Fruit fly (Drosophila melanogaster) whole organism, embryonic: Measurements from ENCODE around the gene Hmbs.

Source experiments
- Ada2b ChIP-seq: fragments of 200-800 bp; sonication (Bioruptor generic); IDR thresholded peaks from 2 replicates; pipeline ENCODE4 v1.3.6; 2022; ENCODE audit warnings: missing biosample characterization, missing genetic modification characterization
- BtbVII ChIP-seq: fragments of 200-800 bp; sonication (Bioruptor generic); optimal IDR thresholded peaks from 3 replicates; lab custom pipeline; 2017; ENCODE audit warnings: missing biosample characterization, mild to moderate bottlenecking, missing genetic modification characterization
- CG10431 ChIP-seq: fragments of 200-800 bp; sonication (Bioruptor generic); optimal IDR thresholded peaks from 3 replicates; lab custom pipeline; 2018; ENCODE audit warnings: missing biosample characterization, mild to moderate bottlenecking, missing genetic modification characterization
- CG12659 ChIP-seq: fragments of 200-800 bp; sonication (Bioruptor generic); optimal IDR thresholded peaks from 3 replicates; lab custom pipeline; 2017; ENCODE audit warnings: mild to moderate bottlenecking, missing biosample characterization, missing genetic modification reagents, missing genetic modification characterization
- CG13123 ChIP-seq: fragments of 200-800 bp; sonication (Bioruptor generic); optimal IDR thresholded peaks from 2 replicates; lab custom pipeline; 2016; ENCODE audit warnings: missing biosample characterization, missing genetic modification characterization
- CG13287 ChIP-seq: fragments of 200-800 bp; sonication (Bioruptor generic); IDR thresholded peaks from 2 replicates; pipeline ENCODE4 v1.3.6; 2022; ENCODE audit warnings: missing biosample characterization, missing genetic modification characterization; ENCODE audit not compliant: partially characterized antibody
- CG13624 ChIP-seq: fragments of 200-800 bp; sonication (Bioruptor generic); optimal IDR thresholded peaks from 2 replicates; lab custom pipeline; 2016; ENCODE audit warnings: missing biosample characterization, missing genetic modification characterization
- CG14050 ChIP-seq: fragments of 200-800 bp; sonication (Bioruptor generic); IDR thresholded peaks from 3 replicates; pipeline ENCODE4 v1.3.6; 2022; ENCODE audit warnings: missing biosample characterization, missing genetic modification characterization
- CG1647 ChIP-seq: fragments of 200-800 bp; sonication (Bioruptor generic); optimal IDR thresholded peaks from 3 replicates; lab custom pipeline; 2016; ENCODE audit warnings: missing biosample characterization, missing genetic modification characterization
- CG17612 ChIP-seq: fragments of 200-800 bp; sonication (Bioruptor generic); IDR thresholded peaks from 2 replicates; pipeline ENCODE4 v1.3.6; 2022; ENCODE audit warnings: missing biosample characterization, missing genetic modification characterization
- CG18476 ChIP-seq: fragments of 200-800 bp; sonication (Bioruptor generic); optimal IDR thresholded peaks from 2 replicates; lab custom pipeline; 2016; ENCODE audit warnings: missing biosample characterization, mild to moderate bottlenecking, missing genetic modification characterization
- CG18764 ChIP-seq: fragments of 200-800 bp; sonication (Bioruptor generic); optimal IDR thresholded peaks from 3 replicates; lab custom pipeline; 2016; ENCODE audit warnings: missing biosample characterization, missing genetic modification characterization
- CG2129 ChIP-seq: fragments of 200-800 bp; sonication (Bioruptor generic); IDR thresholded peaks from 2 replicates; pipeline ENCODE4 v1.3.6; 2022; ENCODE audit warnings: missing biosample characterization, missing genetic modification characterization; ENCODE audit not compliant: partially characterized antibody
- CG4707 ChIP-seq: fragments of 200-800 bp; sonication (Bioruptor generic); optimal IDR thresholded peaks from 2 replicates; lab custom pipeline; 2018; ENCODE audit warnings: missing biosample characterization, mild to moderate bottlenecking, missing genetic modification characterization, moderate library complexity
- CG4854 ChIP-seq: fragments of 200-800 bp; sonication (Bioruptor generic); optimal IDR thresholded peaks from 2 replicates; lab custom pipeline; 2016; ENCODE audit warnings: missing biosample characterization, missing genetic modification characterization, inconsistent platforms
- CG6254 ChIP-seq: fragments of 200-800 bp; sonication (Bioruptor generic); optimal IDR thresholded peaks from 3 replicates; lab custom pipeline; 2017; ENCODE audit warnings: mild to moderate bottlenecking, missing biosample characterization, missing genetic modification reagents, missing genetic modification characterization
- CG8290 ChIP-seq, 3 experiments: fragments of 200-800 bp; sonication (Bioruptor generic); optimal IDR thresholded peaks; 2 replicates each; lab custom pipeline; 2016 to 2019; ENCODE audit warnings: missing biosample characterization in 3 of 3, missing genetic modification characterization in 3 of 3, mild to moderate bottlenecking in 2 of 3, moderate library complexity in 1 of 3
- CG8388 ChIP-seq: fragments of 200-800 bp; sonication (Bioruptor generic); optimal IDR thresholded peaks from 2 replicates; lab custom pipeline; 2019; ENCODE audit warnings: missing biosample characterization, mild to moderate bottlenecking, missing genetic modification characterization, moderate library complexity
- CG8944 ChIP-seq: fragments of 200-800 bp; sonication (Bioruptor generic); optimal IDR thresholded peaks from 3 replicates; lab custom pipeline; 2016; ENCODE audit warnings: missing biosample characterization, missing genetic modification characterization
- Dfd ChIP-seq, 2 experiments: fragments of >200 bp; optimal IDR thresholded peaks; 2 replicates each; lab custom pipeline; 2017; ENCODE audit warnings: missing biosample characterization in 2 of 2, missing genetic modification characterization in 2 of 2
- Dip2 ChIP-seq: fragments of 200-800 bp; sonication (Bioruptor generic); IDR thresholded peaks from 2 replicates; pipeline ENCODE4 v1.3.6; 2022; ENCODE audit warnings: missing biosample characterization, missing genetic modification characterization
- Doc2 ChIP-seq: fragments of 200-800 bp; sonication (Bioruptor generic); IDR thresholded peaks from 2 replicates; pipeline ENCODE4 v1.3.6; 2022; ENCODE audit warnings: missing biosample characterization, missing genetic modification characterization
- Elba2 ChIP-seq: fragments of 200-800 bp; sonication (Bioruptor generic); optimal IDR thresholded peaks from 3 replicates; lab custom pipeline; 2016; ENCODE audit warnings: missing biosample characterization, missing genetic modification characterization
- GATAe ChIP-seq: fragments of 200-800 bp; sonication (Bioruptor generic); conservative IDR thresholded peaks from 2 replicates; pipeline ENCODE4 v1.3.6; 2022; ENCODE audit warnings: missing biosample characterization, missing genetic modification characterization
- HLH4C ChIP-seq: fragments of 200-800 bp; sonication (Bioruptor generic); IDR thresholded peaks from 3 replicates; pipeline ENCODE4 v1.3.6; 2022; ENCODE audit warnings: missing biosample characterization, missing genetic modification characterization; ENCODE audit not compliant: partially characterized antibody
- Hr51 ChIP-seq, 2 experiments: fragments of 200-800 bp; sonication (Bioruptor generic); optimal IDR thresholded peaks; 2 replicates in 1 of 2; 3 replicates in 1 of 2; lab custom pipeline; 2016 to 2018; ENCODE audit warnings: missing biosample characterization in 2 of 2, missing genetic modification characterization in 2 of 2, mild to moderate bottlenecking in 1 of 2, moderate library complexity in 1 of 2
- NC2β ChIP-seq: fragments of 200-800 bp; sonication (Bioruptor generic); optimal IDR thresholded peaks from 2 replicates; lab custom pipeline; 2016; ENCODE audit warnings: missing biosample characterization, missing genetic modification characterization
- Pdp1 ChIP-seq, 2 experiments: fragments of 200-800 bp; sonication (Bioruptor generic); optimal IDR thresholded peaks; 3 replicates each; lab custom pipeline; 2016; ENCODE audit warnings: missing biosample characterization in 2 of 2, missing genetic modification characterization in 2 of 2, mild to moderate bottlenecking in 1 of 2, moderate library complexity in 1 of 2
- Side ChIP-seq: fragments of 200-800 bp; sonication (Bioruptor generic); optimal IDR thresholded peaks from 2 replicates; lab custom pipeline; 2016; ENCODE audit warnings: missing biosample characterization, missing genetic modification characterization
- Sry-δ ChIP-seq: fragments of 200-800 bp; sonication (Bioruptor generic); optimal IDR thresholded peaks from 2 replicates; lab custom pipeline; 2016; ENCODE audit warnings: missing biosample characterization, missing genetic modification characterization
- Taf1 ChIP-seq: fragments of 200-800 bp; sonication (Bioruptor generic); IDR thresholded peaks from 2 replicates; pipeline ENCODE4 v1.3.6; 2022; ENCODE audit warnings: missing biosample characterization, missing genetic modification characterization
- YL-1 ChIP-seq: fragments of 200-800 bp; sonication (Bioruptor generic); optimal IDR thresholded peaks from 3 replicates; lab custom pipeline; 2017; ENCODE audit warnings: missing biosample characterization, mild to moderate bottlenecking, missing genetic modification characterization
- abd-A ChIP-seq: fragments of 200-800 bp; sonication (Bioruptor generic); optimal IDR thresholded peaks from 3 replicates; lab custom pipeline; 2019; ENCODE audit warnings: missing biosample characterization, mild to moderate bottlenecking, missing genetic modification characterization, moderate library complexity
- chif ChIP-seq, 2 experiments: fragments of 200-800 bp; sonication (Bioruptor generic); optimal IDR thresholded peaks; 3 replicates each; lab custom pipeline; 2016; ENCODE audit warnings: missing biosample characterization in 2 of 2, missing genetic modification characterization in 2 of 2
- fd3F ChIP-seq: fragments of 200-800 bp; sonication (Bioruptor generic); optimal IDR thresholded peaks from 2 replicates; lab custom pipeline; 2018; ENCODE audit warnings: missing biosample characterization, mild to moderate bottlenecking, missing genetic modification characterization, moderate library complexity
- fru ChIP-seq: fragments of >200 bp; optimal IDR thresholded peaks from 2 replicates; lab custom pipeline; 2017
- kni ChIP-seq: fragments of 200-800 bp; sonication (Bioruptor generic); optimal IDR thresholded peaks from 3 replicates; lab custom pipeline; 2017; ENCODE audit warnings: mild to moderate bottlenecking, missing biosample characterization, missing genetic modification reagents, missing genetic modification characterization
- p53 ChIP-seq: fragments of 200-800 bp; sonication (Bioruptor generic); optimal IDR thresholded peaks from 2 replicates; lab custom pipeline; 2016; ENCODE audit warnings: missing biosample characterization, missing genetic modification characterization
- pnt ChIP-seq: fragments of 200-800 bp; sonication (Bioruptor generic); optimal IDR thresholded peaks from 3 replicates; lab custom pipeline; 2016; ENCODE audit warnings: missing biosample characterization, missing genetic modification characterization
- ro ChIP-seq: fragments of 200-800 bp; sonication (Bioruptor generic); IDR thresholded peaks from 2 replicates; pipeline ENCODE4 v1.3.6; 2022; ENCODE audit warnings: missing biosample characterization, missing genetic modification characterization
- scrt ChIP-seq: fragments of 200-800 bp; sonication (Bioruptor generic); optimal IDR thresholded peaks from 2 replicates; lab custom pipeline; 2018; ENCODE audit warnings: missing biosample characterization, mild to moderate bottlenecking, missing genetic modification characterization, moderate library complexity
- sd ChIP-seq: fragments of 200-800 bp; sonication (Bioruptor generic); optimal IDR thresholded peaks from 3 replicates; lab custom pipeline; 2018; ENCODE audit warnings: missing biosample characterization, mild to moderate bottlenecking, missing genetic modification characterization, moderate library complexity
- seq ChIP-seq: fragments of 200-800 bp; sonication (Bioruptor generic); IDR thresholded peaks from 2 replicates; pipeline ENCODE4 v1.3.6; 2022; ENCODE audit warnings: missing biosample characterization, missing genetic modification characterization
- so ChIP-seq: fragments of 200-800 bp; sonication (Bioruptor generic); IDR thresholded peaks from 3 replicates; pipeline ENCODE4 v1.3.6; 2022; ENCODE audit warnings: missing biosample characterization, missing genetic modification characterization
- tap ChIP-seq: fragments of 200-800 bp; optimal IDR thresholded peaks from 3 replicates; lab custom pipeline; 2019; ENCODE audit warnings: missing biosample characterization, mild to moderate bottlenecking, missing genetic modification characterization, moderate library complexity
- tio ChIP-seq: fragments of 200-800 bp; sonication (Bioruptor generic); optimal IDR thresholded peaks from 2 replicates; lab custom pipeline; 2017; ENCODE audit warnings: missing biosample characterization, missing genetic modification characterization, inconsistent platforms
- tna ChIP-seq: fragments of 200-800 bp; sonication (Bioruptor generic); IDR thresholded peaks from 2 replicates; pipeline ENCODE4 v1.3.6; 2022; ENCODE audit warnings: missing biosample characterization, missing genetic modification characterization; ENCODE audit not compliant: partially characterized antibody
- zen2 ChIP-seq: fragments of 200-800 bp; sonication (Bioruptor generic); IDR thresholded peaks from 3 replicates; pipeline ENCODE4 v1.3.6; 2022; ENCODE audit warnings: missing biosample characterization, missing genetic modification characterization; ENCODE audit not compliant: partially characterized antibody

The Hmbs gene

DNA sequence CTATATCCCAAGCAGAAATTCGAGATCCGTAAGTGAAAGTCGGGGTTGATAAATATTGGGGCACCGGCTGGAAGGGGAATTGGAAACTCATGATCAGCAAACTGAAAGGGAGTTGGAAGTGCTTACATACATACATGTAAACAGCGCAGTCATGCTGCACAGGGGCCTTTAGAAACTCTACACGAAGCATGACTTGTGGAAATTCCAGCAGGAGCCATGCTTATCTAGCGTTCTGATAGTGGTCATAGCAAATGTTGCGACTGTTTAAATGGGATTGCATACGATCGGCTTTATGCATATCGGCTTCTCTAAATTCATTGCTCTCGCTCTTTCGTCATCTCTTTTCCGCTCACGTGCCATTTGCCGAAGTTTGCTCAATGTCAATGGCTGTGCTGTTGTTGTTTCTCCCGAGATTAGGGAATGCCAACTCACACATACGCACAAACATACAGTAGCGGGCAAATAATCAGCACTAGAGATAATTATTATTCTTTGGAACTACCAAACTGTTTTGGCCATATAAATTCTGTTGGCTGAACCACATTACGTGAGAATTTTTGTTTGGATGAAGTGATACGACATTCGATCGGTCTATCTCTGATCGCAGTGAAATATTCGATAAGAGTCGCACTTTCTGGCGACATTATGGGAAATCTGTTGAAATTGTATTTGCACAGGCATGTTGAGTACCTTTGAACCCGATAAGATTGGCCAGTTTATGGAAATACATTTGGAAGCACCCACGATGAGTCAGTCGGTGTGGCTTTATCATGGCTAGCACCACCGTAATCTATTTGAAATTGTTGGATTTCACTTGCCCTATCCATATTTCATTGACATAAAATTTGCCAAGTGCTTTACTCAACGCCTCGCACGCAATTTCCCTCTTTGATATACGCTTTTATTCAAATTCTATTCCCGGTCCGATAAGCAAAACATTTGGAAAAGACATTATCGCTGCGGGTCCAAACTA lies 1.6 kb downstream of the Hmbs start (continued):
- TF ChIP-seq Sry-δ (no peak), GATAe (GFP tag; lab: Robert Waterston, UW) (peak; percentile 58; the same call in 1 of the 2 replicates), CG4707 (GFP tag; lab: Kevin White, UChicago) (no peak), Taf1 (no peak), sd (tag; lab: Kevin White, UChicago) (peak; percentile 89), CG13287 (GFP tag; lab: Robert Waterston, UW) (no peak), CG17612 (GFP tag; lab: Robert Waterston, UW) (no peak), NC2β (GFP tag; lab: Kevin White, UChicago) (no peak), Doc2 (GFP tag; lab: Robert Waterston, UW) (no peak), BtbVII (GFP tag; lab: Kevin White, UChicago) (peak; percentile 22), Elba2 (GFP tag; lab: Kevin White, UChicago) (no peak), CG8388 (GFP tag; lab: Kevin White, UChicago) (no peak), tap (tag; lab: Kevin White, UChicago) (no peak), CG14050 (no peak), CG13624 (GFP tag; lab: Kevin White, UChicago) (peak; percentile 15), so (GFP tag; lab: Robert Waterston, UW) (no peak), Dfd (GFP tag; optimal IDR thresholded peaks at IDR 0.05; lab: Kevin White, UChicago) (no peak), Side (GFP tag; lab: Kevin White, UChicago) (no peak), CG4854 (GFP tag; lab: Kevin White, UChicago) (no peak), pnt (GFP tag; lab: Kevin White, UChicago) (no peak), CG1647 (GFP tag; lab: Kevin White, UChicago) (no peak), zen2 (GFP tag; lab: Robert Waterston, UW) (no peak), p53 (GFP tag; lab: Kevin White, UChicago) (no peak), CG2129 (no peak), CG10431 (GFP tag; lab: Kevin White, UChicago) (no peak), ro (GFP tag; lab: Robert Waterston, UW) (no peak), scrt (no peak), chif (GFP tag; optimal IDR thresholded peaks at IDR 0.05; lab: Kevin White, UChicago) (no peak), CG6254 (GFP tag; lab: Kevin White, UChicago) (no peak), YL-1 (GFP tag; lab: Kevin White, UChicago) (no peak), CG12659 (no peak), CG18764 (GFP tag; lab: Kevin White, UChicago) (no peak), CG8290 (GFP tag; optimal IDR thresholded peaks at IDR 0.05; lab: Kevin White, UChicago) (no peak), CG8290 (tag; optimal IDR thresholded peaks at IDR 0.05; lab: Kevin White, UChicago) (no peak), fru (lab: Kevin White, UChicago) (no peak), Hr51 (GFP tag; optimal IDR thresholded peaks at IDR 0.05; lab: Kevin White, UChicago) (no peak), Pdp1 (GFP tag; optimal IDR thresholded peaks at IDR 0.05; lab: Kevin White, UChicago) (peak in 1 of 2 experiments; percentile 62), seq (0 out of 2 replicates have a peak, but pooled peaks have one; percentile 16), CG8944 (no peak), fd3F (GFP tag; lab: Kevin White, UChicago) (no peak), kni (GFP tag; lab: Kevin White, UChicago) (no peak), Ada2b (no peak), abd-A (no peak), Dip2 (GFP tag; lab: Robert Waterston, UW) (no peak), CG13123 (GFP tag; lab: Kevin White, UChicago) (no peak), CG18476 (no peak), tio (GFP tag; lab: Kevin White, UChicago) (no peak), tna (GFP tag; lab: Robert Waterston, UW) (no peak), HLH4C (GFP tag; lab: Robert Waterston, UW) (no peak)
